Worm (Caenorhabditis elegans): ENCODE results near the gene clec-121.
"Not testable (repeated sequence)": the region's sequence is repeated elsewhere in the genome, so short reads cannot be mapped to it uniquely, and the experiment has no call there.

clec-121 gene

ce11 chrII:3118907-3119382 is 16.8 kb downstream of the clec-121 start, which contains the start of gene T10D4.6:
TSS of gene T10D4.6 (plus strand) at chrII:3119332.
- TF ChIP-seq xbp-1 (tag; optimal IDR thresholded peaks at IDR 0.05) (no peak), C16A3.4 (tag; optimal IDR thresholded peaks at IDR 0.05) (no peak), tbx-2 (tag; optimal IDR thresholded peaks at IDR 0.05) (peak; percentile 37), hlh-4 (tag; optimal IDR thresholded peaks at IDR 0.05) (no peak), egl-27 (tag; optimal IDR thresholded peaks at IDR 0.05) (no peak), snu-23 (GFP tag; optimal IDR thresholded peaks at IDR 0.05) (peak; percentile 44), unc-30 (tag; optimal IDR thresholded peaks at IDR 0.05) (no peak), mep-1 (tag; optimal IDR thresholded peaks at IDR 0.05) (peak; percentile 34), F16B12.6 (tag; optimal IDR thresholded peaks at IDR 0.05) (peak; percentile 80), ceh-82 (tag; optimal IDR thresholded peaks at IDR 0.05) (peak in 1 of 3 experiments; percentile 19), efl-1 (optimal IDR thresholded peaks at IDR 0.05) (peak; percentile 51 to 67), efl-1 (GFP tag; optimal IDR thresholded peaks at IDR 0.05 in 1 of 2) (peak in 1 of 2 experiments; percentile 45), egl-13 (tag; optimal IDR thresholded peaks at IDR 0.05) (no peak), mef-2 (tag; optimal IDR thresholded peaks at IDR 0.05) (no peak), dpl-1 (GFP tag; optimal IDR thresholded peaks at IDR 0.05) (peak; percentile 17 to 51 (median 18)), aha-1 (tag; optimal IDR thresholded peaks at IDR 0.05) (no peak), nhr-12 (tag; optimal IDR thresholded peaks at IDR 0.05) (no peak), unc-98 (GFP tag; IDR thresholded peaks at IDR 0.05) (no peak), rnt-1 (tag; optimal IDR thresholded peaks at IDR 0.05) (peak; percentile 22), lin-35 (GFP tag; optimal IDR thresholded peaks at IDR 0.05) (peak; percentile 46 to 63), nhr-19 (GFP tag; conservative IDR thresholded peaks at IDR 0.05) (0 out of 2 replicates have a peak, but pooled peaks have one; percentile 9), lsy-2 (tag; optimal IDR thresholded peaks at IDR 0.05) (peak in 1 of 2 experiments; percentile 40), nhr-77 (tag; optimal IDR thresholded peaks at IDR 0.05) (no peak), blmp-1 (tag; optimal IDR thresholded peaks at IDR 0.05) (no peak), nhr-85 (tag) (no peak)

- TF ChIP-seq nhr-84 (tag; optimal IDR thresholded peaks at IDR 0.05) (no peak), unc-86 (tag; optimal IDR thresholded peaks at IDR 0.05) (no peak), dsc-1 (tag; optimal IDR thresholded peaks at IDR 0.05) (no peak), nhr-11 (tag; optimal IDR thresholded peaks at IDR 0.05) (no peak), hlh-17 (GFP tag; optimal IDR thresholded peaks at IDR 0.05; ENCODE audit: borderline replicate concordance) (no peak), irx-1 (tag; optimal IDR thresholded peaks at IDR 0.05) (no peak), ama-1 (optimal IDR thresholded peaks at IDR 0.05) (no peak)
Measured at ce11 chrII:3123206-3123605, 21.1 kb downstream of the clec-121 start, which contains the start of gene srh-71. TSS of gene srh-71 (plus strand) at chrII:3123506.

ce11 chrII:3126341-3126740 is 24.2 kb downstream of the clec-121 start, which contains the start of gene ins-19:
TSS of gene ins-19 (minus strand) at chrII:3126441.
- TF ChIP-seq F16B12.6 (tag; optimal IDR thresholded peaks at IDR 0.05): no peak
- TF ChIP-seq sox-4 (tag; optimal IDR thresholded peaks at IDR 0.05): no peak
- no peak for TF ChIP-seq fkh-10 (GFP tag; optimal IDR thresholded peaks at IDR 0.05)
- no peak for TF ChIP-seq Y116A8C.19 (tag; optimal IDR thresholded peaks at IDR 0.05; ENCODE audit: borderline replicate concordance)

ce11 chrII:3126741-3127140 is 24.6 kb downstream of the clec-121 start, which contains the start of gene ins-31:
TSS of gene ins-31 (plus strand) at chrII:3127041.
- TF ChIP-seq unc-130 (tag; optimal IDR thresholded peaks at IDR 0.05); lin-15B (tag; optimal IDR thresholded peaks at IDR 0.05); grh-1 (GFP tag; IDR thresholded peaks at IDR 0.05): not testable (repeated sequence)
